Fruit fly (Drosophila melanogaster): ENCODE data around the gene Hexim.

Hexim gene

dm6 chr3R:14695054-14695453, 35.8 kb downstream of the Hexim start:
- TF ChIP-seq tj (GFP tag; optimal IDR thresholded peaks at IDR 0.05) (no peak), CG14711 (tag; optimal IDR thresholded peaks at IDR 0.05) (no peak)

- TF ChIP-seq cic (GFP tag; optimal IDR thresholded peaks at IDR 0.05) (no peak), kay (GFP tag; ENCODE audit: borderline replicate concordance) (peak; percentile 68)
These were observed 36.4 kb downstream of the Hexim start for dm6 chr3R:14695665-14696064.

- TF ChIP-seq kay (GFP tag; ENCODE audit: borderline replicate concordance) (no peak), bab1 (GFP tag; optimal IDR thresholded peaks at IDR 0.05) (peak; percentile 92), pad (GFP tag; optimal IDR thresholded peaks at IDR 0.05) (peak; percentile 20), tj (GFP tag; optimal IDR thresholded peaks at IDR 0.05) (peak; percentile 29), cnc (optimal IDR thresholded peaks at IDR 0.05) (no peak), Mnt (GFP tag; optimal IDR thresholded peaks at IDR 0.05) (peak; percentile 90), Hr96 (GFP tag; optimal IDR thresholded peaks at IDR 0.05) (peak; percentile 64), CG5204 (GFP tag; optimal IDR thresholded peaks at IDR 0.05) (no peak), CG14711 (tag; optimal IDR thresholded peaks at IDR 0.05) (peak; percentile 1), CG7101 (tag; optimal IDR thresholded peaks at IDR 0.05) (peak; percentile 62), Crg-1 (GFP tag; optimal IDR thresholded peaks at IDR 0.05) (peak; percentile 59), toe (GFP tag; optimal IDR thresholded peaks at IDR 0.05) (no peak), cic (GFP tag; optimal IDR thresholded peaks at IDR 0.05) (peak; percentile 73), CG11617 (GFP tag; optimal IDR thresholded peaks at IDR 0.05) (peak; percentile 55), CG1620 (GFP tag; optimal IDR thresholded peaks at IDR 0.05) (peak; percentile 57), CG7045 (GFP tag; optimal IDR thresholded peaks at IDR 0.05) (no peak), Clk (GFP tag; optimal IDR thresholded peaks at IDR 0.05) (no peak), CG12768 (GFP tag; optimal IDR thresholded peaks at IDR 0.05) (peak; percentile 6), CG33017 (tag; optimal IDR thresholded peaks at IDR 0.05) (peak; percentile 67), ovo (GFP tag; optimal IDR thresholded peaks at IDR 0.05) (peak; percentile 22)
These were observed 37.8 kb downstream of the Hexim start, which contains the start of gene Meltrin for dm6 chr3R:14696949-14697513. Gene Meltrin (minus strand): TSS chr3R:14697292.

dm6 chr3R:14703302-14704192, 44.3 kb downstream of the Hexim start:
- TF ChIP-seq Crg-1 (GFP tag; optimal IDR thresholded peaks at IDR 0.05) (no peak), CG14711 (tag; optimal IDR thresholded peaks at IDR 0.05) (no peak), cic (GFP tag; optimal IDR thresholded peaks at IDR 0.05) (peak; percentile 21)

dm6 chr3R:14705270-14705669, 46.0 kb downstream of the Hexim start:
- TF ChIP-seq CG12768 (GFP tag; optimal IDR thresholded peaks at IDR 0.05), result peak; percentile 33
- TF ChIP-seq CG7045 (GFP tag; optimal IDR thresholded peaks at IDR 0.05), result no peak

dm6 chr3R:14706354-14706753, 47.1 kb downstream of the Hexim start:
- peak; percentile 23 for TF ChIP-seq kay (GFP tag; ENCODE audit: borderline replicate concordance)
- no peak for TF ChIP-seq CG14711 (tag; optimal IDR thresholded peaks at IDR 0.05)

- TF ChIP-seq bab1 (GFP tag; optimal IDR thresholded peaks at IDR 0.05), result peak; percentile 4
- no peak for TF ChIP-seq kay (GFP tag; ENCODE audit: borderline replicate concordance)
- no peak for TF ChIP-seq pad (GFP tag; optimal IDR thresholded peaks at IDR 0.05)
- TF ChIP-seq CG33017 (tag; optimal IDR thresholded peaks at IDR 0.05), result no peak
- TF ChIP-seq tj (GFP tag; optimal IDR thresholded peaks at IDR 0.05), result peak; percentile 2
- no peak for TF ChIP-seq cnc (optimal IDR thresholded peaks at IDR 0.05)
- no peak for TF ChIP-seq CG1620 (GFP tag; optimal IDR thresholded peaks at IDR 0.05)
These were observed 47.6 kb downstream of the Hexim start for dm6 chr3R:14706860-14707259.
